Fruit fly (Drosophila melanogaster) whole organism: ENCODE results near the gene lgs.

Source experiments
- pan ChIP-seq: fragments of >200 bp; optimal IDR thresholded peaks from 2 replicates; lab custom pipeline; 2017
- usp ChIP-seq: fragments of >200 bp; optimal IDR thresholded peaks from 2 replicates; lab custom pipeline; 2017; ENCODE audit warnings: missing biosample characterization, missing genetic modification characterization, mixed read lengths

dm6 chr4:434355-434754, 9.4 kb downstream of the lgs start:
- TF ChIP-seq pan (lab: Kevin White, UChicago) = no peak
- TF ChIP-seq usp (GFP tag; lab: Kevin White, UChicago) = no peak
